Worm (Caenorhabditis elegans) whole organism, young adult: ENCODE results near the gene sri-53.
"Not testable (repeated sequence)": the region's sequence is repeated elsewhere in the genome, so short reads cannot be mapped to it uniquely, and the experiment has no call there.

Source experiments
- B0035.1 ChIP-seq: sonication (generic microtip); optimal IDR thresholded peaks from 2 replicates; lab custom pipeline; 2016; ENCODE audit warnings: missing genetic modification characterization, mild to moderate bottlenecking, missing compliant biosample characterization, missing genotype, missing genetic modification reagents
- B0336.3 ChIP-seq: fragments of 200-800 bp; sonication (Bioruptor generic); IDR thresholded peaks from 2 replicates; pipeline ENCODE4 v1.3.6; 2022; ENCODE audit warnings: missing genetic modification characterization, missing compliant biosample characterization
- ceh-79 ChIP-seq: sonication (generic microtip); optimal IDR thresholded peaks from 2 replicates; lab custom pipeline; 2017; ENCODE audit warnings: mild to moderate bottlenecking, missing genetic modification characterization, missing compliant biosample characterization
- die-1 ChIP-seq: sonication (generic microtip); optimal IDR thresholded peaks from 2 replicates; lab custom pipeline; 2016; ENCODE audit warnings: missing genotype, mild to moderate bottlenecking, missing genetic modification characterization, missing compliant biosample characterization
- nhr-90 ChIP-seq: sonication (generic microtip); optimal IDR thresholded peaks from 2 replicates; lab custom pipeline; 2016; ENCODE audit warnings: missing genotype, mild to moderate bottlenecking, missing genetic modification characterization, missing compliant biosample characterization

- not testable (repeated sequence) for TF ChIP-seq ceh-79; nhr-90 (tag; lab: Kevin White, UChicago); die-1 (tag; lab: Kevin White, UChicago); B0336.3 (GFP tag; lab: Robert Waterston, UW); B0035.1 (tag; lab: Kevin White, UChicago)
These were observed 13.3 kb upstream of the sri-53 start, which contains the start of gene ZC239.3 for ce11 chrII:3215762-3216161.
